Fruit fly (Drosophila melanogaster) whole organism, embryonic: ENCODE data around the gene CG6216.

Source experiments
- ATbp ChIP-seq: fragments of 200-800 bp; sonication (Bioruptor generic); optimal IDR thresholded peaks from 2 replicates; lab custom pipeline; 2017; ENCODE audit warnings: missing biosample characterization, mild to moderate bottlenecking, missing genetic modification characterization, missing genetic modification reagents
- Ada2b ChIP-seq: fragments of 200-800 bp; sonication (Bioruptor generic); IDR thresholded peaks from 2 replicates; pipeline ENCODE4 v1.3.6; 2022; ENCODE audit warnings: missing biosample characterization, missing genetic modification characterization
- Atf-2 ChIP-seq: fragments of 200-800 bp; sonication (Bioruptor generic); optimal IDR thresholded peaks from 2 replicates; lab custom pipeline; 2016; ENCODE audit warnings: missing biosample characterization, missing genetic modification characterization
- CG10543 ChIP-seq: fragments of 200-800 bp; sonication (Bioruptor generic); optimal IDR thresholded peaks from 3 replicates; lab custom pipeline; 2017; ENCODE audit warnings: missing biosample characterization, mild to moderate bottlenecking, missing genetic modification characterization, moderate library complexity
- CG10565 ChIP-seq: fragments of 200-800 bp; sonication (Bioruptor generic); optimal IDR thresholded peaks from 3 replicates; lab custom pipeline; 2016; ENCODE audit warnings: missing biosample characterization, mild to moderate bottlenecking, missing genetic modification characterization
- CG11723 ChIP-seq: fragments of 200-800 bp; sonication (Bioruptor generic); optimal IDR thresholded peaks from 2 replicates; lab custom pipeline; 2017; ENCODE audit warnings: missing biosample characterization, mild to moderate bottlenecking, missing genetic modification characterization
- CG14860 ChIP-seq: fragments of 200-800 bp; sonication (Bioruptor generic); IDR thresholded peaks from 3 replicates; pipeline ENCODE4 v1.3.6; 2022; ENCODE audit warnings: missing biosample characterization, missing genetic modification characterization; ENCODE audit not compliant: partially characterized antibody
- CG18011 ChIP-seq: fragments of 200-800 bp; sonication (Bioruptor generic); optimal IDR thresholded peaks from 2 replicates; lab custom pipeline; 2017; ENCODE audit warnings: missing biosample characterization, missing genetic modification characterization, mild to moderate bottlenecking, moderate library complexity, missing genotype
- CG18262 ChIP-seq: fragments of 200-800 bp; optimal IDR thresholded peaks from 3 replicates; lab custom pipeline; 2019; ENCODE audit warnings: missing biosample characterization, mild to moderate bottlenecking, missing genetic modification characterization, moderate library complexity
- CG1832 ChIP-seq: fragments of 200-800 bp; sonication (Bioruptor generic); optimal IDR thresholded peaks from 2 replicates; lab custom pipeline; 2017; ENCODE audit warnings: missing biosample characterization, mild to moderate bottlenecking, missing genetic modification characterization, inconsistent platforms
- CG2116 ChIP-seq: fragments of 200-800 bp; sonication (Bioruptor generic); optimal IDR thresholded peaks from 3 replicates; lab custom pipeline; 2018; ENCODE audit warnings: missing biosample characterization, mild to moderate bottlenecking, missing genetic modification characterization
- CG2120 ChIP-seq: fragments of 200-800 bp; sonication (Bioruptor generic); optimal IDR thresholded peaks from 3 replicates; lab custom pipeline; 2016; ENCODE audit warnings: missing biosample characterization, missing genetic modification characterization
- CG2678 ChIP-seq: fragments of 200-800 bp; sonication (Bioruptor generic); optimal IDR thresholded peaks from 3 replicates; lab custom pipeline; 2019; ENCODE audit warnings: missing biosample characterization, mild to moderate bottlenecking, missing genetic modification characterization, moderate library complexity
- CG30431 ChIP-seq: fragments of 200-800 bp; sonication (Bioruptor generic); optimal IDR thresholded peaks from 2 replicates; lab custom pipeline; 2017; ENCODE audit warnings: missing biosample characterization, missing genetic modification characterization
- CG31365 ChIP-seq: fragments of 200-800 bp; sonication (Bioruptor generic); optimal IDR thresholded peaks from 2 replicates; lab custom pipeline; 2018; ENCODE audit warnings: missing biosample characterization, mild to moderate bottlenecking, missing genetic modification characterization
- CG32772 ChIP-seq: fragments of 200-800 bp; sonication (Bioruptor generic); IDR thresholded peaks from 2 replicates; pipeline ENCODE4 v1.3.6; 2022; ENCODE audit warnings: missing biosample characterization, missing genetic modification characterization
- CG33213 ChIP-seq: fragments of 200-800 bp; sonication (Bioruptor generic); optimal IDR thresholded peaks from 3 replicates; lab custom pipeline; 2016; ENCODE audit warnings: missing biosample characterization, missing genetic modification characterization
- CG34376 ChIP-seq: fragments of 200-800 bp; sonication (Bioruptor generic); optimal IDR thresholded peaks from 2 replicates; lab custom pipeline; 2018; ENCODE audit warnings: missing biosample characterization, mild to moderate bottlenecking, missing genetic modification characterization
- CG3838 ChIP-seq: fragments of 200-800 bp; sonication (Bioruptor generic); optimal IDR thresholded peaks from 3 replicates; lab custom pipeline; 2016; ENCODE audit warnings: missing biosample characterization, missing genetic modification characterization
- CG3995 ChIP-seq: fragments of 200-800 bp; sonication (Bioruptor generic); optimal IDR thresholded peaks from 3 replicates; lab custom pipeline; 2016; ENCODE audit warnings: missing biosample characterization, missing genetic modification characterization
- CG4404 ChIP-seq: fragments of 200-800 bp; sonication (Bioruptor generic); IDR thresholded peaks from 2 replicates; pipeline ENCODE4 v1.3.6; 2022; ENCODE audit warnings: missing biosample characterization, missing genetic modification characterization
- CG4730 ChIP-seq: fragments of 200-800 bp; sonication (Bioruptor generic); IDR thresholded peaks from 2 replicates; pipeline ENCODE4 v1.3.6; 2022; ENCODE audit warnings: missing biosample characterization, missing genetic modification characterization
- CG6272 ChIP-seq: fragments of 200-800 bp; sonication (Bioruptor generic); IDR thresholded peaks from 2 replicates; pipeline ENCODE4 v1.3.6; 2022; ENCODE audit warnings: missing biosample characterization, missing genetic modification characterization
- CG6765 ChIP-seq: fragments of 200-800 bp; sonication (Bioruptor generic); optimal IDR thresholded peaks from 3 replicates; lab custom pipeline; 2017; ENCODE audit warnings: missing biosample characterization, mild to moderate bottlenecking, missing genetic modification characterization
- CG6854 ChIP-seq: fragments of 200-800 bp; sonication (Bioruptor generic); optimal IDR thresholded peaks from 3 replicates; lab custom pipeline; 2017; ENCODE audit warnings: missing biosample characterization, mild to moderate bottlenecking, missing genetic modification characterization
- CG7963 ChIP-seq: fragments of 200-800 bp; sonication (Bioruptor generic); IDR thresholded peaks from 3 replicates; pipeline ENCODE4 v1.3.6; 2022; ENCODE audit warnings: missing biosample characterization, missing genetic modification characterization; ENCODE audit not compliant: partially characterized antibody
- CG8290 ChIP-seq, 3 experiments: fragments of 200-800 bp; sonication (Bioruptor generic); optimal IDR thresholded peaks; 2 replicates each; lab custom pipeline; 2016 to 2019; ENCODE audit warnings: missing biosample characterization in 3 of 3, missing genetic modification characterization in 3 of 3, mild to moderate bottlenecking in 2 of 3, moderate library complexity in 1 of 3
- CG8944 ChIP-seq: fragments of 200-800 bp; sonication (Bioruptor generic); optimal IDR thresholded peaks from 3 replicates; lab custom pipeline; 2016; ENCODE audit warnings: missing biosample characterization, missing genetic modification characterization
- CrebB ChIP-seq: fragments of 200-800 bp; sonication (Bioruptor generic); optimal IDR thresholded peaks from 3 replicates; lab custom pipeline; 2018; ENCODE audit warnings: missing biosample characterization, mild to moderate bottlenecking, missing genetic modification characterization
- Dad ChIP-seq: fragments of 200-800 bp; sonication (Bioruptor generic); optimal IDR thresholded peaks from 3 replicates; lab custom pipeline; 2016; ENCODE audit warnings: missing biosample characterization, missing genetic modification characterization
- E2f2 ChIP-seq: fragments of 200-800 bp; sonication (Bioruptor generic); IDR thresholded peaks from 2 replicates; pipeline ENCODE4 v1.3.6; 2022; ENCODE audit warnings: missing biosample characterization, missing genetic modification characterization
- HLH54F ChIP-seq: fragments of 200-800 bp; sonication (Bioruptor generic); optimal IDR thresholded peaks from 3 replicates; lab custom pipeline; 2016; ENCODE audit warnings: missing biosample characterization, missing genetic modification characterization
- Hmr ChIP-seq: fragments of 200-800 bp; sonication (Bioruptor generic); optimal IDR thresholded peaks from 3 replicates; lab custom pipeline; 2017; ENCODE audit warnings: mild to moderate bottlenecking, missing biosample characterization, missing genetic modification reagents, missing genetic modification characterization
- Hr3 ChIP-seq: fragments of 200-800 bp; sonication (Bioruptor generic); optimal IDR thresholded peaks from 3 replicates; lab custom pipeline; 2016; ENCODE audit warnings: missing biosample characterization, missing genetic modification characterization
- Rfx ChIP-seq: fragments of 200-800 bp; sonication (Bioruptor generic); IDR thresholded peaks from 2 replicates; pipeline ENCODE4 v1.3.6; 2022; ENCODE audit warnings: missing biosample characterization, missing genetic modification characterization
- Rx ChIP-seq: fragments of 200-800 bp; sonication (Bioruptor generic); IDR thresholded peaks from 2 replicates; pipeline ENCODE4 v1.3.6; 2022; ENCODE audit warnings: missing biosample characterization, missing genetic modification characterization
- Side ChIP-seq: fragments of 200-800 bp; sonication (Bioruptor generic); optimal IDR thresholded peaks from 2 replicates; lab custom pipeline; 2016; ENCODE audit warnings: missing biosample characterization, missing genetic modification characterization
- YL-1 ChIP-seq: fragments of 200-800 bp; sonication (Bioruptor generic); optimal IDR thresholded peaks from 3 replicates; lab custom pipeline; 2017; ENCODE audit warnings: missing biosample characterization, mild to moderate bottlenecking, missing genetic modification characterization
- ato ChIP-seq: fragments of 200-800 bp; sonication (Bioruptor generic); IDR thresholded peaks from 2 replicates; pipeline ENCODE4 v1.3.6; 2022; ENCODE audit warnings: missing biosample characterization, missing genetic modification characterization; ENCODE audit not compliant: partially characterized antibody
- az2 ChIP-seq: fragments of 200-800 bp; sonication (Bioruptor generic); optimal IDR thresholded peaks from 3 replicates; lab custom pipeline; 2016; ENCODE audit warnings: missing biosample characterization, missing genetic modification characterization
- caup ChIP-seq: fragments of 200-800 bp; sonication (Bioruptor generic); optimal IDR thresholded peaks from 3 replicates; lab custom pipeline; 2017; ENCODE audit warnings: missing biosample characterization, mild to moderate bottlenecking, missing genetic modification characterization, moderate library complexity; ENCODE audit not compliant: severe bottlenecking
- kay ChIP-seq: fragments of 200-800 bp; sonication (Bioruptor generic); optimal IDR thresholded peaks from 2 replicates; lab custom pipeline; 2016; ENCODE audit warnings: missing biosample characterization, missing genetic modification characterization
- prd ChIP-seq, 3 experiments: fragments of >200 bp in 2 of 3; fragments of 200-800 bp in 1 of 3; sonication (Bioruptor generic) in 1 of 3; optimal IDR thresholded peaks in 2 of 3; IDR thresholded peaks in 1 of 3; 2 replicates in 2 of 3; 3 replicates in 1 of 3; pipeline versions ENCODE4 v1.3.6 to Lab custom; 2017 to 2022; ENCODE audit warnings: missing biosample characterization in 1 of 3, missing genetic modification characterization in 1 of 3
- ranshi ChIP-seq: fragments of 200-800 bp; sonication (Bioruptor generic); IDR thresholded peaks from 2 replicates; pipeline ENCODE4 v1.3.6; 2022; ENCODE audit warnings: missing biosample characterization, missing genetic modification characterization
- sc ChIP-seq, 3 experiments: fragments of >200 bp in 2 of 3; fragments of 200-800 bp in 1 of 3; sonication (Bioruptor generic) in 1 of 3; optimal IDR thresholded peaks; 2 replicates in 2 of 3; 3 replicates in 1 of 3; lab custom pipeline; 2017; ENCODE audit warnings: mild to moderate bottlenecking in 1 of 3, missing biosample characterization in 1 of 3, missing genetic modification characterization in 1 of 3, missing genetic modification reagents in 1 of 3
- seq ChIP-seq: fragments of 200-800 bp; sonication (Bioruptor generic); IDR thresholded peaks from 2 replicates; pipeline ENCODE4 v1.3.6; 2022; ENCODE audit warnings: missing biosample characterization, missing genetic modification characterization
- unpg ChIP-seq: fragments of 200-800 bp; sonication (Bioruptor generic); optimal IDR thresholded peaks from 3 replicates; lab custom pipeline; 2018; ENCODE audit warnings: missing biosample characterization, mild to moderate bottlenecking, missing genetic modification characterization, moderate library complexity
- wdn ChIP-seq: fragments of 200-800 bp; sonication (Bioruptor generic); IDR thresholded peaks from 2 replicates; pipeline ENCODE4 v1.3.6; 2022; ENCODE audit warnings: missing biosample characterization, missing genetic modification characterization
- z ChIP-seq: fragments of 200-800 bp; sonication (Bioruptor generic); IDR thresholded peaks from 3 replicates; pipeline ENCODE4 v1.3.6; 2022; ENCODE audit warnings: missing biosample characterization, missing genetic modification characterization

Gene CG6216

DNA sequence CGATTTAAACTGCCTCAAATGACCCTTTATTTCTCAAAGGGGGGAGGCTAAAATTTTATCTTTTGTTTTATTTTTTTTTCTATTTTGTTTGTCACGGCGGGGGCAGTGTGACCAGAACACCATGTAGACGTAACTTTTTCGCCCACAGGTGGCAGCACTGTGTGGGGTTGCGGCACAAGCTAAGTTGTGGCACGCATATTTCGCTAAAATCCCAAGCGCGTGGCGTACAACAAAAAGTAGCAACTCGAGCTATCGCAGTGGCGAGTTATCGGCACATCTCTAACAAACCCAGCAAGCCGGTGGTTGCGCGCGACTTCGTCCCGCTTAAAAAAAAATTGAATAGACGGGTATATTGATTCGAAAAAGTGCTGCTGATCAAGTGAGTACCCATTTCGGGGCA, 27.5 kb downstream of the CG6216 start, which contains the start of the genes Ufd1 and NaPi-III (continued):
- TF ChIP-seq CG8944 (GFP tag; lab: Kevin White, UChicago) (peak; percentile 36), Rfx (GFP tag; lab: Robert Waterston, UW) (peak; percentile 77), z (no peak), CG34376 (no peak), wdn (GFP tag; lab: Robert Waterston, UW) (no peak), Hr3 (GFP tag; lab: Kevin White, UChicago) (no peak), CG2120 (GFP tag; lab: Kevin White, UChicago) (peak; percentile 41), Atf-2 (GFP tag; lab: Kevin White, UChicago) (no peak), CG4730 (GFP tag; lab: Robert Waterston, UW) (no peak), CG8290 (GFP tag; optimal IDR thresholded peaks at IDR 0.05; lab: Kevin White, UChicago) (peak; percentile 26), CG8290 (tag; optimal IDR thresholded peaks at IDR 0.05; lab: Kevin White, UChicago) (peak in 1 of 2 experiments; percentile 90), CG3838 (GFP tag; lab: Kevin White, UChicago) (no peak), CG6272 (peak; percentile 27; the same call in 1 of the 2 replicates), CG10565 (GFP tag; lab: Kevin White, UChicago) (no peak), caup (GFP tag; lab: Kevin White, UChicago) (peak; percentile 38), prd (optimal IDR thresholded peaks at IDR 0.05; lab: Kevin White, UChicago) (no peak), prd (GFP tag; IDR thresholded peaks at IDR 0.05; lab: Robert Waterston, UW) (peak; percentile 35; the same call in 1 of the 3 replicates), CG18262 (tag; lab: Kevin White, UChicago) (no peak), CG2116 (GFP tag; lab: Kevin White, UChicago) (peak; percentile 91), CG6765 (GFP tag; lab: Kevin White, UChicago) (no peak), CG3995 (GFP tag; lab: Kevin White, UChicago) (peak; percentile 26), CG1832 (GFP tag; lab: Kevin White, UChicago) (no peak), ranshi (GFP tag; lab: Robert Waterston, UW) (peak; percentile 45; the same call in 1 of the 2 replicates), CG10543 (GFP tag; lab: Kevin White, UChicago) (no peak), ato (GFP tag; lab: Robert Waterston, UW) (peak; percentile 84), Dad (GFP tag; lab: Kevin White, UChicago) (peak; percentile 59), ATbp (no peak), Hmr (GFP tag; lab: Kevin White, UChicago) (peak; percentile 90), az2 (GFP tag; lab: Kevin White, UChicago) (no peak), CG11723 (no peak), CG2678 (tag; lab: Kevin White, UChicago) (peak; percentile 15), YL-1 (peak; percentile 79), CG33213 (peak; percentile 84), kay (GFP tag; lab: Kevin White, UChicago) (peak; percentile 15), unpg (no peak), CrebB (tag; lab: Kevin White, UChicago) (peak; percentile 14), CG18011 (no peak), seq (GFP tag; lab: Robert Waterston, UW) (no peak), CG32772 (peak; percentile 85), CG30431 (GFP tag; lab: Kevin White, UChicago) (no peak), Side (peak; percentile 20), CG14860 (GFP tag; lab: Robert Waterston, UW) (peak; percentile 64), sc (optimal IDR thresholded peaks at IDR 0.05; lab: Kevin White, UChicago) (no peak), sc (GFP tag; optimal IDR thresholded peaks at IDR 0.05; lab: Kevin White, UChicago) (no peak), CG4404 (GFP tag; lab: Robert Waterston, UW) (no peak), Ada2b (GFP tag; lab: Robert Waterston, UW) (no peak), E2f2 (GFP tag; lab: Robert Waterston, UW) (peak; percentile 91), Rx (no peak), CG31365 (tag; lab: Kevin White, UChicago) (no peak), CG7963 (GFP tag; lab: Robert Waterston, UW) (peak; percentile 68), HLH54F (GFP tag; lab: Kevin White, UChicago) (peak; percentile 43), CG6854 (GFP tag; lab: Kevin White, UChicago) (no peak)
- TF ChIP-seq, all 482 proteins: peak for 212
